Fruit fly (Drosophila melanogaster): ENCODE results near the gene CG17991.
A peak's percentile ranks its signal among the peaks of the same experiment; 100 is the strongest.

CG17991 gene

DNA sequence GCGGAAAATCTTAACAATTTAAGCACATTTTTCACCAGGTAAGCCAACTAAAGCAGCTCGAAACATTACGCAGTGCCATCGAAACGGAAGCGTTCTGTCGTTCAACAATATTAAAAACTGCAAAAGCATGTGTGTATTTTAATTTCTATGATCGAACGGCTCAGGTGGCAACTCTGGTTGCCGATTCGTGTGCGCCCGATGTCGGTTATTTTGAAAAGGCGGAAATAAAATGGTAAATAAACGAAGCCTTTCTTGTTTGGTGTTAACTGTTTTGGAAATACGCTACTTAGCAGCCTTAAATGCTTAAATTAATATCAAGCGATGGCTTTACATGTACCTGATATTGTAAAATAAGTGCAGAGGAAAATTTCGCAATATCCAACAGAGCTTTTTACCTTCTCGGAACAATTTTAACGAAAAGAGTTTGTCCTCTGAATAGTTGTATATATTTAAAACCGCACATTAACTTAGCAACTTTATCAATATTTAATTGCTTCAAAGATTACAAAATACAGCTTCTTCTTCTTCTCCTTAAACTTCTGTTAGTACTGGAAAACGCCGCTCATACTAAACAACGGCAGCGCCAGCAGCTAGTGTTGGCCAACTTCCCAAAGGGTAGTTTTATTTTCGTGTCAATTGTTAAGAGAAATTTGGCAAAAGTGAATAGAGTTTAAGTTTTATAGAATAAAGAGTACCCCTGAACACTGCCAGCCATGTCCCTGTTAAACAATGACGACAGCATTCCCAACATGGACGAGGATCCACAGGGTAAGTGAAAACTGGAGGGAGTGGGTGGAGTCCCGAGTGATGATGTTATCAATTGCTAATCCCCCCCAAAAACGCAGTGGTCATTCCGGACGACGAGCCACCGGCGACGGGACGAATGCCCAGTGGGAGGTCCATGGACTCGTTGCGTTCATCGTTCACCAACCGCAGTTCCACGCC lies 32.3 kb downstream of the CG17991 start, which contains the start of gene CG5934 (continued):
- TF ChIP-seq CG9817 (tag; optimal IDR thresholded peaks at IDR 0.05) = peak; percentile 36
- peak; percentile 47 for TF ChIP-seq exex (tag; optimal IDR thresholded peaks at IDR 0.05)
- TF ChIP-seq Taf1 (GFP tag; IDR thresholded peaks at IDR 0.05) = no peak
- peak; percentile 0 for TF ChIP-seq CG10654 (GFP tag; optimal IDR thresholded peaks at IDR 0.05)
- TF ChIP-seq CHES-1-like (GFP tag; optimal IDR thresholded peaks at IDR 0.05) = peak; percentile 40
- TF ChIP-seq CTCF (GFP tag; optimal IDR thresholded peaks at IDR 0.05) = peak; percentile 53
- peak; percentile 25 for TF ChIP-seq pum (GFP tag; optimal IDR thresholded peaks at IDR 0.05)
- peak; percentile 26 for TF ChIP-seq CG9727 (GFP tag; optimal IDR thresholded peaks at IDR 0.05)
- peak; percentile 53 for TF ChIP-seq CG33213 (GFP tag; optimal IDR thresholded peaks at IDR 0.05)
- peak; percentile 59 for TF ChIP-seq pzg (GFP tag; optimal IDR thresholded peaks at IDR 0.05)
- TF ChIP-seq CG17186 (GFP tag; optimal IDR thresholded peaks at IDR 0.05) = peak; percentile 16
- TF ChIP-seq ems (GFP tag; optimal IDR thresholded peaks at IDR 0.05) = peak; percentile 57
- peak; percentile 59 for TF ChIP-seq CG2120 (GFP tag; optimal IDR thresholded peaks at IDR 0.05)
- TF ChIP-seq CG32767 (GFP tag; IDR thresholded peaks at IDR 0.05) = no peak
- TF ChIP-seq Six4 (GFP tag; optimal IDR thresholded peaks at IDR 0.05) = no peak
- TF ChIP-seq Antp (GFP tag; optimal IDR thresholded peaks at IDR 0.05) = peak; percentile 61
- TF ChIP-seq Sry-β (GFP tag; optimal IDR thresholded peaks at IDR 0.05) = no peak
- peak; percentile 39 for TF ChIP-seq CG14710 (tag; optimal IDR thresholded peaks at IDR 0.05)
- peak; percentile 25 for TF ChIP-seq CG3995 (GFP tag; optimal IDR thresholded peaks at IDR 0.05)
- peak; percentile 31 for TF ChIP-seq CG12942 (GFP tag; optimal IDR thresholded peaks at IDR 0.05)
- TF ChIP-seq CG17385 (GFP tag; optimal IDR thresholded peaks at IDR 0.05) = peak; percentile 97
- no peak for TF ChIP-seq CG6175 (GFP tag; IDR thresholded peaks at IDR 0.05)
- TF ChIP-seq trem (tag; optimal IDR thresholded peaks at IDR 0.05) = peak; percentile 49
- peak; percentile 59 for TF ChIP-seq B-H2 (GFP tag; optimal IDR thresholded peaks at IDR 0.05)
- TF ChIP-seq Dfd (GFP tag; optimal IDR thresholded peaks at IDR 0.05) = no peak
- TF ChIP-seq CG11085 (GFP tag; IDR thresholded peaks at IDR 0.05) = peak; percentile 14; the same call in 1 of the 2 replicates
- peak; percentile 38 for TF ChIP-seq bab2 (GFP tag; optimal IDR thresholded peaks at IDR 0.05)
- peak; percentile 62 for TF ChIP-seq CG3847 (GFP tag; IDR thresholded peaks at IDR 0.05)
- TF ChIP-seq jing (GFP tag; optimal IDR thresholded peaks at IDR 0.05) = no peak
- TF ChIP-seq vfl (GFP tag; optimal IDR thresholded peaks at IDR 0.05) = peak; percentile 27
- peak; percentile 22 for TF ChIP-seq Hr3 (GFP tag; optimal IDR thresholded peaks at IDR 0.05)
- no peak; the same call in 3 of the 4 replicates for TF ChIP-seq Gug (GFP tag; IDR thresholded peaks at IDR 0.05)
- TF ChIP-seq CG9876 (GFP tag; optimal IDR thresholded peaks at IDR 0.05) = no peak
- TF ChIP-seq CG18619 (GFP tag; optimal IDR thresholded peaks at IDR 0.05) = peak; percentile 34
- no peak for TF ChIP-seq CG7987 (GFP tag; optimal IDR thresholded peaks at IDR 0.05)
- no peak for TF ChIP-seq CG9609 (GFP tag; optimal IDR thresholded peaks at IDR 0.05)
- peak; percentile 17 for TF ChIP-seq CG12769 (tag; optimal IDR thresholded peaks at IDR 0.05)
- peak; percentile 27 for TF ChIP-seq fu2 (GFP tag; optimal IDR thresholded peaks at IDR 0.05)
- peak; percentile 27 for TF ChIP-seq HmgZ (tag; optimal IDR thresholded peaks at IDR 0.05)
- TF ChIP-seq abd-A (tag; optimal IDR thresholded peaks at IDR 0.05) = no peak
- peak; percentile 50 for TF ChIP-seq Hmr (GFP tag; optimal IDR thresholded peaks at IDR 0.05)
- no peak for TF ChIP-seq CG5245 (GFP tag; optimal IDR thresholded peaks at IDR 0.05)
- TF ChIP-seq tgo (GFP tag; IDR thresholded peaks at IDR 0.05) = no peak
- no peak for TF ChIP-seq ab (GFP tag; optimal IDR thresholded peaks at IDR 0.05)
- TF ChIP-seq NFAT (GFP tag; IDR thresholded peaks at IDR 0.05) = peak; percentile 59; the same call in 1 of the 2 replicates
- no peak for TF ChIP-seq Rx (GFP tag; IDR thresholded peaks at IDR 0.05)
- peak; percentile 70 for TF ChIP-seq Ets97D (GFP tag; optimal IDR thresholded peaks at IDR 0.05)
- TF ChIP-seq CG12155 (GFP tag; optimal IDR thresholded peaks at IDR 0.05) = peak; percentile 34
- TF ChIP-seq ken (GFP tag; IDR thresholded peaks at IDR 0.05) = 0 out of 3 replicates have a peak, but pooled peaks have one; percentile 32
- peak; percentile 1 for TF ChIP-seq YL-1 (GFP tag; optimal IDR thresholded peaks at IDR 0.05)
